Worm (Caenorhabditis elegans): ENCODE results near the gene C49F5.13.

DNA sequence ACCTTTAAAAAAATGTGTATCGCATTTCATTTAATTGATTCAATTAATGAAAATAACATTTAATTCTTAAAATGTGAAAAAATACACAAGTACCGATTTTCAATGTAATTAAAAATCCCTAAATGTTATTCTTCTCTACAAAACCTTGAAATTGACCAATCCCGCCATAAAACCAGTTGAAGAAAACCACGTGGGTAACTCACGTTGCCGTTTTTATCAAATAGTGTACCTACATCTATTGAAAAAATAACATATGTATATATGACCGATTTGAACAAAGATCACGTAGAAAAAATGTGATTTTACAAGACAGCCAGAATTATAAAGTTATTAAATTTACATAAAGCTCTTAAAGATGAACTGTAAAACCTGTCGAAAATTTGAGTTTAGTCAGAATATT is 4.0 kb downstream of the C49F5.13 start:
- TF ChIP-seq mdl-1 (tag; optimal IDR thresholded peaks at IDR 0.05) (no peak), nhr-129 (tag; optimal IDR thresholded peaks at IDR 0.05) (no peak), ceh-16 (tag; optimal IDR thresholded peaks at IDR 0.05) (no peak), fos-1 (tag; optimal IDR thresholded peaks at IDR 0.05) (no peak), lsy-2 (tag; optimal IDR thresholded peaks at IDR 0.05) (no peak), ama-1 (optimal IDR thresholded peaks at IDR 0.05) (no peak), skn-1 (tag; optimal IDR thresholded peaks at IDR 0.05) (no peak), egl-27 (tag; optimal IDR thresholded peaks at IDR 0.05) (no peak), alr-1 (tag; optimal IDR thresholded peaks at IDR 0.05) (no peak), nhr-11 (tag; optimal IDR thresholded peaks at IDR 0.05) (no peak), nhr-77 (tag; optimal IDR thresholded peaks at IDR 0.05) (no peak), mbf-1 (tag; optimal IDR thresholded peaks at IDR 0.05) (no peak), C34F6.9 (tag; optimal IDR thresholded peaks at IDR 0.05) (no peak), ztf-11 (tag; optimal IDR thresholded peaks at IDR 0.05) (no peak)
